Worm (Caenorhabditis elegans): ENCODE results near the gene col-92.

DNA sequence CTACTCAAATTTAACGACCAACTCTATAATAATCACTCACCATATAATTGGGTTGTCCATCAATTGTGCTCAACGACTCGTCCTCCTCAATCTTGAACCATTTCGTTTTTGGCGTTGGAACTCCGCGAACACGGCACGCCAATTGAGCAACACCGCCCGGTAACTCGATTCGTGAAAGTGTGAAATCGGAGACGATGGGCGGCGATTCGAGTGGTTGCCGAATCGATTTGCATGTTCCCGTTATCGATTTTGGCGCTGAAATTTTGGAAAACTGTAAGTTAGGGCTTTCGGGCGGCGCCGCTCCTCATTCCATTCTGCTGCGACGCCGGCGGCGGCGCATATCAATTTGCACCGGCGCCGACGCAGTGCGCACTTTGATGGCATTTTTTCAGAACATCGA is 31.3 kb downstream of the col-92 start:
- TF ChIP-seq dao-5 (tag; optimal IDR thresholded peaks at IDR 0.05), result no peak
- TF ChIP-seq him-1 (tag; optimal IDR thresholded peaks at IDR 0.05), result no peak
- TF ChIP-seq W03F9.2 (tag; optimal IDR thresholded peaks at IDR 0.05), result no peak
